Worm (Caenorhabditis elegans) whole organism, early embryonic: Measurements from ENCODE around the gene srz-101.

Source experiments
- B0310.2 ChIP-seq: sonication (generic microtip); optimal IDR thresholded peaks from 2 replicates; lab custom pipeline; 2016; ENCODE audit warnings: mild to moderate bottlenecking, missing genetic modification characterization, missing compliant biosample characterization
- F13C5.2 ChIP-seq: sonication (generic microtip); optimal IDR thresholded peaks from 2 replicates; lab custom pipeline; 2017; ENCODE audit warnings: mild to moderate bottlenecking, missing genetic modification characterization, inconsistent platforms, missing compliant biosample characterization
- aly-1 ChIP-seq: sonication (generic microtip); optimal IDR thresholded peaks from 2 replicates; lab custom pipeline; 2016; ENCODE audit warnings: missing genetic modification characterization, missing compliant biosample characterization
- ama-1 ChIP-seq: fragments of 150-350 bp; optimal IDR thresholded peaks from 2 replicates; lab custom pipeline; 2014
- ceh-13 ChIP-seq: fragments of 200-800 bp; sonication (Bioruptor generic); optimal IDR thresholded peaks from 2 replicates; lab custom pipeline; 2018; ENCODE audit warnings: mild to moderate bottlenecking, missing genetic modification characterization, missing compliant biosample characterization
- ceh-36 ChIP-seq: sonication (generic microtip); optimal IDR thresholded peaks from 2 replicates; lab custom pipeline; 2016; ENCODE audit warnings: missing genetic modification characterization, inconsistent platforms, missing compliant biosample characterization
- ets-7 ChIP-seq: sonication (generic microtip); optimal IDR thresholded peaks from 2 replicates; lab custom pipeline; 2016; ENCODE audit warnings: missing genotype, missing genetic modification characterization, missing compliant biosample characterization
- flt-1 ChIP-seq: fragments of 200-800 bp; sonication (Bioruptor generic); IDR thresholded peaks from 2 replicates; pipeline ENCODE4 v1.3.6; 2022; ENCODE audit warnings: missing genetic modification characterization, missing compliant biosample characterization
- hmbx-1 ChIP-seq: sonication (generic microtip); optimal IDR thresholded peaks from 2 replicates; lab custom pipeline; 2016; ENCODE audit warnings: mild to moderate bottlenecking, missing genetic modification characterization, missing compliant biosample characterization
- hmg-4 ChIP-seq: fragments of 200-800 bp; sonication (Bioruptor generic); optimal IDR thresholded peaks from 2 replicates; lab custom pipeline; 2018; ENCODE audit warnings: mild to moderate bottlenecking, missing genetic modification characterization, missing compliant biosample characterization
- hnd-1 ChIP-seq: sonication (generic microtip); optimal IDR thresholded peaks from 2 replicates; lab custom pipeline; 2016; ENCODE audit warnings: missing genetic modification characterization, missing compliant biosample characterization
- pes-1 ChIP-seq: fragments of 200-800 bp; sonication (Bioruptor generic); IDR thresholded peaks from 2 replicates; pipeline ENCODE4 v1.3.6; 2022; ENCODE audit warnings: missing genetic modification reagents, missing genetic modification characterization, missing compliant biosample characterization
- scrt-1 ChIP-seq: fragments of 200-800 bp; sonication (Bioruptor generic); IDR thresholded peaks from 2 replicates; pipeline ENCODE4 v1.3.6; 2022; ENCODE audit warnings: missing genetic modification characterization, missing compliant biosample characterization
- sea-1 ChIP-seq: fragments of 200-800 bp; sonication (Bioruptor generic); conservative IDR thresholded peaks from 2 replicates; pipeline ENCODE4 v1.3.6; 2022; ENCODE audit warnings: missing genetic modification characterization, missing compliant biosample characterization
- tbx-11 ChIP-seq: fragments of 200-800 bp; sonication (Bioruptor generic); IDR thresholded peaks from 2 replicates; pipeline ENCODE4 v1.3.6; 2022; ENCODE audit warnings: missing genetic modification characterization, missing compliant biosample characterization
- tbx-37 ChIP-seq: fragments of 200-800 bp; sonication (Bioruptor generic); conservative IDR thresholded peaks from 2 replicates; pipeline ENCODE4 v1.3.6; 2022; ENCODE audit warnings: missing genetic modification reagents, missing genetic modification characterization, missing compliant biosample characterization
- tra-4 ChIP-seq: sonication (generic microtip); optimal IDR thresholded peaks from 2 replicates; lab custom pipeline; 2017; ENCODE audit warnings: missing genetic modification characterization, missing compliant biosample characterization

The srz-101 gene

DNA sequence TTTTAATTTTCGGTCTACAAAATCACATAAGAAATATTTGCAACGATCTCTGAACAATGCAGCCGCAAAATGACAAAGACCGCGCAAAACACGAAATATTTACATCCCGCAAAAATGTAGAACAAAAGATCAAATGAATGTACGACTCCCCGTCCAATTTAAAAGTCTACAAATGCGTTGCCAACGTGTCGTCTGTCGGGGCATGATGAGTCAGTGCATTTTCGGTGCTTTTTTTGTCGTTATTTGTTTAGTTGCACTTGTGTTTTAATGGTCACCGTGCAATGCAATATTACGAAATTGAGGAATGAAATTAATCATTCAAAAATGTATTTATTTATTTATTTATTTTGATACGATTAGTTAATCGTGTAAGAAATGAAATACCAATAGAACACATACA is 29.9 kb downstream of the srz-101 start:
- TF ChIP-seq hmbx-1 (tag; lab: Kevin White, UChicago) = no peak
- no peak for TF ChIP-seq pes-1
- TF ChIP-seq tbx-11 (GFP tag; lab: Robert Waterston, UW) = no peak
- no peak for TF ChIP-seq flt-1 (GFP tag; lab: Robert Waterston, UW)
- no peak for TF ChIP-seq ama-1 (lab: Kevin White, UChicago)
- no peak for TF ChIP-seq tra-4 (tag; lab: Kevin White, UChicago)
- TF ChIP-seq hmg-4 = no peak
- TF ChIP-seq aly-1 (tag; lab: Kevin White, UChicago) = no peak
- no peak for TF ChIP-seq ceh-36 (tag; lab: Kevin White, UChicago)
- no peak for TF ChIP-seq ceh-13 (GFP tag; lab: Kevin White, UChicago)
- no peak for TF ChIP-seq F13C5.2 (tag; lab: Kevin White, UChicago)
- TF ChIP-seq ets-7 (tag; lab: Kevin White, UChicago) = no peak
- TF ChIP-seq hnd-1 = no peak
- TF ChIP-seq tbx-37 (GFP tag; lab: Robert Waterston, UW) = no peak
- no peak for TF ChIP-seq B0310.2 (tag; lab: Kevin White, UChicago)
- TF ChIP-seq sea-1 (GFP tag; lab: Robert Waterston, UW) = no peak
- TF ChIP-seq scrt-1 = no peak

DNA sequence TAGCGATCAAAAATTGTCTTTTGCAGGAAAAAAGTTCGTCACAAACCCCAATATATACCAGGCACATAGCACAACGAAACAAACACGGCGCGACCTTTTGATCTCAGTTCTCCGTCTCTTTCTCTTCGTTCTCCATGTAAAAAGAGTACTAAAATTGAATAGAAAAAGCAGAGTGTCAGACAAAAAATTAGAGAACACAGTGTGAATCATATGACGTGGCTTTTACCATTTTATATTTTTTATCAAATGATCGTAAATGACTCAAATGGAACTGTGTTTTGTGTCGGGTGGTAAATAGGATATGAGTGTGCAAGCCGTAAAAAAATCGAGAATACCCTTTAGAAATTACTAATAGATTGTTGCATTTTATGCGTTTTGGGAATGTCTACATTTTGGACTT is 31.3 kb downstream of the srz-101 start:
- TF ChIP-seq sea-1 (GFP tag; lab: Robert Waterston, UW) = no peak
- TF ChIP-seq ama-1 (lab: Kevin White, UChicago) = no peak
- no peak for TF ChIP-seq ceh-13 (GFP tag; lab: Kevin White, UChicago)
- no peak for TF ChIP-seq hmg-4
- TF ChIP-seq aly-1 (tag; lab: Kevin White, UChicago) = no peak
- TF ChIP-seq tbx-11 (GFP tag; lab: Robert Waterston, UW) = no peak
- no peak for TF ChIP-seq B0310.2 (tag; lab: Kevin White, UChicago)
- no peak for TF ChIP-seq tra-4 (tag; lab: Kevin White, UChicago)

DNA sequence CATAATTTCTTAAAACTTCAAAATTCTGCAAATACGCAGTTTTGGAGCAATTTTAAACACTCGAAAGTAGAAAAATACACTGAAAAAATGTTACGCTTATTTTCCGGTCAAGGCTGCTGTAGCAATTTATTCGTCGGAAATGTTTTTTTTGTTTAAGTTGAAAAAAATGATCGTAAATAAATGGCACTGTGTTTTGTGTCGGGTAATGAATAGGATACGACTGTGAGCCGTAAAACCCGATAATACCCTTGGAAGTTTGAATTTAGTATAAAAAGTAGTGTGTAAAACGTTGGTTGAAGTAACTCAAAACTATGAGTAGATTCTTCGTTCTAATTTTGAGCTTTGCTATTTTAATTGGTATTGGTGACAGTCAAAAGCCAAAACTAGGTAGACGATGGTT is 32.3 kb downstream of the srz-101 start, which contains the start of gene T25E12.14:
T25E12.14 (plus strand) TSS at position 301 of the 400 bp plus-strand sequence.
- TF ChIP-seq ama-1 (lab: Kevin White, UChicago) (no peak), scrt-1 (no peak), hmg-4 (no peak), pes-1 (no peak), ceh-36 (tag; lab: Kevin White, UChicago) (no peak), ets-7 (tag; lab: Kevin White, UChicago) (no peak), tbx-11 (GFP tag; lab: Robert Waterston, UW) (no peak), hnd-1 (no peak), flt-1 (GFP tag; lab: Robert Waterston, UW) (no peak), B0310.2 (tag; lab: Kevin White, UChicago) (no peak), ceh-13 (GFP tag; lab: Kevin White, UChicago) (no peak), hmbx-1 (tag; lab: Kevin White, UChicago) (no peak), tra-4 (tag; lab: Kevin White, UChicago) (no peak), aly-1 (tag; lab: Kevin White, UChicago) (no peak), F13C5.2 (tag; lab: Kevin White, UChicago) (no peak), tbx-37 (GFP tag; lab: Robert Waterston, UW) (no peak), sea-1 (GFP tag; lab: Robert Waterston, UW) (no peak)

DNA sequence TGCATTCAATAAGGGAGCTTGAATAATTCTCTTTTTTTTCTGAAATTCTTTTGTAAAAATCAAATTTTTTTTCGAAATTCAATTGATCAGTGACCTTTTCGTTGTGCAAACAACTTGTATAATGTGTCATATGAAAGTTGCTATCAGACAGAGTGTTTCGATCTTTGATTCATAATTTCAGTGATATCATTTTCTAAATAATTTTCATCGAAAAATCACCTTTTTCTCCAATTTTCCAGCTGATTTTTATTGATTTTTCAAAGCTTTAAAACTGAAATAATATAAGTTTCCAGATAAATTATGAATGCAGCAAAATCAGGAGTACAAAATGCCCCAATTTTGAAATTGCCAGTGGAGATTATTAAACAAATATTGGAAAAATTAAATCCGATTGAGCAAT is 33.8 kb downstream of the srz-101 start, which contains the start of gene fbxa-127:
fbxa-127 (plus strand) TSS at position 301 of the 400 bp plus-strand sequence.
- TF ChIP-seq ceh-13 (GFP tag; lab: Kevin White, UChicago) = no peak
- no peak for TF ChIP-seq ama-1 (lab: Kevin White, UChicago)
- no peak for TF ChIP-seq hmbx-1 (tag; lab: Kevin White, UChicago)
- no peak for TF ChIP-seq tbx-11 (GFP tag; lab: Robert Waterston, UW)
- no peak for TF ChIP-seq hmg-4
- TF ChIP-seq pes-1 = no peak
- no peak for TF ChIP-seq scrt-1

DNA sequence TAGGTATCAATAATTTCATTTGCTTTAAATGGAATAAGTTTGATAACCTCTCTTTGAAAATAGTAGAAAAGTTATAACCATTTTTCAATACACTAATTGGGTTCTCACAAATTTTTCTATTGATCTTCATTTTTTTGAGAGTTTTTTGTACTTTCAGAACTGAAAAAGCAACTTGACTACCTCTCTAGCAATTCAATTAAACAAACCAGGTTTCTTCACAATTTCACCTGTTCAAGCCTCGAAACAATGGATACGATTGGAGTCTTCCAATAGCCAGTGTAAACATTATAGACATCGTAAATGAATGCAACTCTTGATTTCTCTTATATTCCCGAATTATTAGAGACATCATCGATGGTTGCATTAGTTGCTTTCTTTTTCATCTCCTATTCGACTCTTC is 35.3 kb downstream of the srz-101 start, which contains the start of gene srz-99:
srz-99 (plus strand) TSS at position 301 of the 400 bp plus-strand sequence.
- TF ChIP-seq F13C5.2 (tag; lab: Kevin White, UChicago) (no peak), ceh-13 (GFP tag; lab: Kevin White, UChicago) (no peak)

DNA sequence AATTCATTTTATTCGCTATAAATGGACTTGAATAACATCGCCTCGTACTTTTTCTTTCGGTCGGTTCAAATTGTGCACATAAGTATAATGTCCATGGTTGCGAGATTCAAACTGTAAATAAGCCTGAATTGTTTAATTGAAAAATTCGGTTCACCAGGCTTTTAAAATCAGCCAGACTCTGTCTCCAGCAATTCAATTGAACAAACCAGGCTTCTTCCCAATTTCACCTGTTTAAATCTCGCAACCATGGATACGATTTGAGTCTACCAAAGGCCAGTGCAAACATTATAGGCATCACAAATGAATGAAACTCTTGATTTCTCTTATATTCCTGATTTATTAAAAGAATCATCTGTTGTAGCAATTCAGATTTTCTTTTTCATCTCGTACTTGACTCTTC is 37.0 kb downstream of the srz-101 start, which contains the start of gene srz-100:
srz-100 (plus strand) TSS at position 301 of the 400 bp plus-strand sequence.
- no peak for TF ChIP-seq pes-1

DNA sequence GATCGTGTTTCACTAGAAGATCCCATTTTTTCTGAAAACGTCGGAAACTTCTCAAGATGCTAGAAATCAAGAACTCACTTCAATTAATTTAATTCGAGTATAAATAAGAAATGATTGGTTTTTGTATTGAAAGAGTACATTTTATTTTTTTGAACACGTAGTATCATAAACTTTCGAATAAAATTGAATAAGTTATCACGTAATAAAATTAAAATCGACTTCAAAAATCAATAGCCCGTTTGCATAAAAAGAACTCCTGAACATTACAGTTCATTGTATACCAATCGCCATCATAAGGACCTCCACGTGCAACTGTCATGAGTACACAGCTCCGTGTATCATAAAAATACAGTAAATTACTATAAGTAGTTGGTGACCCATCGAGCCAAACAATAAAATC is 39.0 kb downstream of the srz-101 start, which contains the start of gene T25E12.16:
T25E12.16 (minus strand) TSS at position 101 of the 400 bp plus-strand sequence.
- TF ChIP-seq scrt-1 = no peak
- no peak for TF ChIP-seq ceh-13 (GFP tag; lab: Kevin White, UChicago)
- TF ChIP-seq aly-1 (tag; lab: Kevin White, UChicago) = no peak
- TF ChIP-seq B0310.2 (tag; lab: Kevin White, UChicago) = no peak
- no peak for TF ChIP-seq sea-1 (GFP tag; lab: Robert Waterston, UW)
- TF ChIP-seq ets-7 (tag; lab: Kevin White, UChicago) = no peak
- no peak for TF ChIP-seq tbx-11 (GFP tag; lab: Robert Waterston, UW)
- TF ChIP-seq ceh-36 (tag; lab: Kevin White, UChicago) = no peak
- TF ChIP-seq hmg-4 = no peak
- TF ChIP-seq tra-4 (tag; lab: Kevin White, UChicago) = no peak
- no peak for TF ChIP-seq pes-1
- TF ChIP-seq hmbx-1 (tag; lab: Kevin White, UChicago) = no peak
- no peak for TF ChIP-seq ama-1 (lab: Kevin White, UChicago)
- TF ChIP-seq tbx-37 (GFP tag; lab: Robert Waterston, UW) = no peak
- TF ChIP-seq flt-1 (GFP tag; lab: Robert Waterston, UW) = no peak
- TF ChIP-seq hnd-1 = no peak

DNA sequence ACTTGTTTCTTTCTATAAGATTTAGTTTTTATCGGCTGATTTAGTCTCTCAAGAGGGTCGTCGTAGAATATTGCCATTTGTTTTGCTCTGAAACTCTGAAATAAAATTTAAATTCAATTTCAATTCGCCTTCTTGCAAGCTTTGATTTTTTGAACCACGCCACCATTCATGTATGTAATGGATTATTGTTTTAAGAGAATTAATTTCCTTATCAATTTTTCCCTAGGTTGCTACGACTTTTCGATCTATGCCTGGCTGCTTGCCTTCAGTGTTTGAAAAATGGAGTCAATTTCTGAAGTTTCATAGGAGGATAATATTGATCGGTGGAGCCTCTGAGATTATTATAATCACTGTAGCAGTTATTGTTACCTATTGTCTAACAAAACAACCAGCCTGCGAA is 40.9 kb downstream of the srz-101 start, which contains the start of the genes clec-38 and clec-34:
clec-38 (minus strand) TSS at position 101 of the 400 bp plus-strand sequence.
clec-34 (plus strand) TSS at position 248 of the 400 bp plus-strand sequence.
- TF ChIP-seq tbx-11 (GFP tag; lab: Robert Waterston, UW) (no peak), scrt-1 (no peak), hmbx-1 (tag; lab: Kevin White, UChicago) (no peak), tra-4 (tag; lab: Kevin White, UChicago) (no peak), aly-1 (tag; lab: Kevin White, UChicago) (no peak), flt-1 (GFP tag; lab: Robert Waterston, UW) (no peak), ets-7 (tag; lab: Kevin White, UChicago) (no peak), tbx-37 (GFP tag; lab: Robert Waterston, UW) (no peak), pes-1 (no peak), ama-1 (lab: Kevin White, UChicago) (no peak), B0310.2 (tag; lab: Kevin White, UChicago) (no peak), ceh-13 (GFP tag; lab: Kevin White, UChicago) (no peak), hmg-4 (no peak)
